Fruit fly (Drosophila melanogaster) whole organism, prepupa: ENCODE data around the gene CG32040.

ENCODE experiments used
- CG11294 ChIP-seq: fragments of 200-800 bp; sonication (Bioruptor generic); IDR thresholded peaks from 2 replicates; pipeline ENCODE4 v1.3.6; 2022; ENCODE audit warnings: missing biosample characterization, missing genetic modification characterization
- CG1621 ChIP-seq: fragments of 200-800 bp; sonication (Bioruptor generic); optimal IDR thresholded peaks from 3 replicates; lab custom pipeline; 2018; ENCODE audit warnings: missing biosample characterization, mild to moderate bottlenecking, missing genetic modification characterization
- CG3032 ChIP-seq: fragments of 200-800 bp; optimal IDR thresholded peaks from 2 replicates; lab custom pipeline; 2019; ENCODE audit warnings: missing biosample characterization, mild to moderate bottlenecking, missing genetic modification characterization, moderate library complexity
- CG7368 ChIP-seq: fragments of 200-800 bp; sonication (Bioruptor generic); optimal IDR thresholded peaks from 3 replicates; lab custom pipeline; 2016; ENCODE audit warnings: missing biosample characterization, missing genetic modification characterization
- CG8119 ChIP-seq: fragments of 200-800 bp; sonication (Bioruptor generic); IDR thresholded peaks from 3 replicates; pipeline ENCODE4 v1.3.6; 2022; ENCODE audit warnings: missing biosample characterization, missing genetic modification characterization
- Met ChIP-seq: fragments of 200-800 bp; sonication (Bioruptor generic); optimal IDR thresholded peaks from 3 replicates; lab custom pipeline; 2016; ENCODE audit warnings: missing biosample characterization, missing genetic modification characterization
- Smox ChIP-seq: fragments of 200-800 bp; sonication (Bioruptor generic); optimal IDR thresholded peaks from 3 replicates; lab custom pipeline; 2016; ENCODE audit warnings: missing biosample characterization, missing genetic modification characterization
- cyc ChIP-seq: fragments of 200-800 bp; sonication (Bioruptor generic); optimal IDR thresholded peaks from 3 replicates; lab custom pipeline; 2016; ENCODE audit warnings: missing biosample characterization, missing genetic modification characterization
- salr ChIP-seq, 2 experiments: fragments of 200-800 bp; sonication (Bioruptor generic); optimal IDR thresholded peaks; 3 replicates each; lab custom pipeline; 2016 to 2018; ENCODE audit warnings: missing biosample characterization in 2 of 2, missing genetic modification characterization in 2 of 2, mild to moderate bottlenecking in 1 of 2
- topi ChIP-seq: fragments of 200-800 bp; sonication (Bioruptor generic); optimal IDR thresholded peaks from 3 replicates; lab custom pipeline; 2016; ENCODE audit warnings: missing biosample characterization, missing genetic modification characterization

- TF ChIP-seq Smox (GFP tag; lab: Kevin White, UChicago), result no peak
- TF ChIP-seq topi (GFP tag; lab: Kevin White, UChicago), result no peak
- no peak for TF ChIP-seq CG11294
- TF ChIP-seq salr (GFP tag; optimal IDR thresholded peaks at IDR 0.05; lab: Kevin White, UChicago), result no peak
- no peak for TF ChIP-seq cyc (GFP tag; lab: Kevin White, UChicago)
- TF ChIP-seq CG8119 (GFP tag; lab: Robert Waterston, UW), result no peak
- TF ChIP-seq CG3032 (tag; lab: Kevin White, UChicago), result no peak
- no peak for TF ChIP-seq CG7368 (GFP tag; lab: Kevin White, UChicago)
- no peak for TF ChIP-seq Met (GFP tag; lab: Kevin White, UChicago)
- no peak for TF ChIP-seq CG1621 (tag; lab: Kevin White, UChicago)
These were observed 1.7 kb downstream of the CG32040 start for dm6 chr3L:9355555-9355954.
